Worm (Caenorhabditis elegans) whole organism, L1 larva: ENCODE data around the gene Y44A6C.1.

Source experiments
- Y116A8C.19 ChIP-seq: sonication (generic microtip); optimal IDR thresholded peaks from 2 replicates; lab custom pipeline; 2016; ENCODE audit warnings: missing compliant biosample characterization, missing genetic modification characterization, borderline replicate concordance
- alr-1 ChIP-seq: fragments of 200-800 bp; sonication (Bioruptor generic); optimal IDR thresholded peaks from 2 replicates; lab custom pipeline; 2018; ENCODE audit warnings: borderline replicate concordance, mild to moderate bottlenecking, missing genetic modification characterization, missing compliant biosample characterization
- aly-2 ChIP-seq: fragments of 150-350 bp; optimal IDR thresholded peaks from 2 replicates; lab custom pipeline; 2014; ENCODE audit warnings: missing biosample characterization, missing genetic modification characterization
- blmp-1 ChIP-seq: fragments of 150-350 bp; optimal IDR thresholded peaks from 2 replicates; lab custom pipeline; 2014; ENCODE audit warnings: missing biosample characterization, missing genetic modification characterization
- ceh-63 ChIP-seq: fragments of 200-800 bp; sonication (Bioruptor generic); optimal IDR thresholded peaks from 2 replicates; lab custom pipeline; 2018; ENCODE audit warnings: mild to moderate bottlenecking, missing genetic modification characterization, missing compliant biosample characterization
- ceh-88 ChIP-seq: fragments of 200-800 bp; sonication (Bioruptor generic); IDR thresholded peaks from 2 replicates; pipeline ENCODE4 v1.3.6; 2022; ENCODE audit warnings: missing genetic modification characterization, missing compliant biosample characterization
- ces-1 ChIP-seq: fragments of 150-350 bp; optimal IDR thresholded peaks from 2 replicates; lab custom pipeline; 2014; ENCODE audit warnings: missing biosample characterization, missing genetic modification reagents, missing genetic modification characterization
- dpl-1 ChIP-seq, 3 experiments: fragments of 150-350 bp in 2 of 3; sonication (generic microtip) in 1 of 3; optimal IDR thresholded peaks; 2 replicates each; lab custom pipeline; 2014 to 2017; ENCODE audit warnings: missing biosample characterization in 3 of 3, missing genetic modification characterization in 3 of 3, missing genetic modification reagents in 3 of 3
- dsc-1 ChIP-seq: sonication (generic microtip); optimal IDR thresholded peaks from 2 replicates; lab custom pipeline; 2016; ENCODE audit warnings: mild to moderate bottlenecking, missing genetic modification characterization, missing compliant biosample characterization
- efl-1 ChIP-seq, 4 experiments: fragments of 150-350 bp; optimal IDR thresholded peaks in 3 of 4; peaks in 1 of 4; 1 replicate in 1 of 4; 2 replicates in 3 of 4; lab custom pipeline; 2014; ENCODE audit warnings: missing biosample characterization in 2 of 4, missing genetic modification characterization in 2 of 4, missing genetic modification reagents in 2 of 4
- elt-3 ChIP-seq, 6 experiments: fragments of 150-350 bp in 1 of 6; sonication (generic microtip); optimal IDR thresholded peaks; 2 replicates each; lab custom pipeline; 2017 to 2018; ENCODE audit warnings: missing biosample characterization in 6 of 6, missing genetic modification characterization in 6 of 6, inconsistent platforms in 1 of 6
- ets-5 ChIP-seq: fragments of 200-800 bp; sonication (Bioruptor generic); IDR thresholded peaks from 2 replicates; pipeline ENCODE4 v1.3.6; 2022; ENCODE audit warnings: missing genetic modification characterization, missing compliant biosample characterization
- grh-1 ChIP-seq: fragments of 200-800 bp; sonication (Bioruptor generic); IDR thresholded peaks from 2 replicates; pipeline ENCODE4 v1.3.6; 2022; ENCODE audit warnings: missing genetic modification reagents, missing genetic modification characterization, missing compliant biosample characterization
- hlh-17 ChIP-seq: fragments of 200-800 bp; sonication (Bioruptor generic); optimal IDR thresholded peaks from 2 replicates; lab custom pipeline; 2018; ENCODE audit warnings: missing genetic modification characterization, mild to moderate bottlenecking, missing compliant biosample characterization, moderate library complexity, borderline replicate concordance
- hlh-4 ChIP-seq: sonication (generic microtip); optimal IDR thresholded peaks from 2 replicates; lab custom pipeline; 2016; ENCODE audit warnings: mild to moderate bottlenecking, missing genetic modification characterization, missing compliant biosample characterization
- isw-1 ChIP-seq: fragments of 200-800 bp; sonication (Bioruptor generic); IDR thresholded peaks from 2 replicates; pipeline ENCODE4 v1.3.6; 2022; ENCODE audit warnings: missing genetic modification characterization, missing compliant biosample characterization
- lin-13 ChIP-seq: fragments of 150-350 bp; optimal IDR thresholded peaks from 2 replicates; lab custom pipeline; 2014; ENCODE audit warnings: missing biosample characterization, missing genetic modification reagents, missing genetic modification characterization
- lin-14 ChIP-seq: fragments of 200-800 bp; sonication (Bioruptor generic); optimal IDR thresholded peaks from 2 replicates; lab custom pipeline; 2018; ENCODE audit warnings: mild to moderate bottlenecking, missing genetic modification characterization, moderate library complexity, missing compliant biosample characterization
- lin-35 ChIP-seq, 2 experiments: fragments of 150-350 bp; optimal IDR thresholded peaks; 2 replicates each; lab custom pipeline; 2014; ENCODE audit warnings: missing biosample characterization in 2 of 2, missing genetic modification characterization in 2 of 2, missing genetic modification reagents in 2 of 2
- mab-9 ChIP-seq: fragments of 200-800 bp; sonication (Bioruptor generic); IDR thresholded peaks from 2 replicates; pipeline ENCODE4 v1.3.6; 2022; ENCODE audit warnings: missing genetic modification reagents, missing genetic modification characterization, missing compliant biosample characterization
- mdl-1 ChIP-seq, 2 experiments: fragments of 150-350 bp; optimal IDR thresholded peaks; 2 replicates each; lab custom pipeline; 2014 to 2017; ENCODE audit warnings: missing biosample characterization in 2 of 2, missing genetic modification characterization in 2 of 2, inconsistent platforms in 1 of 2
- mef-2 ChIP-seq: fragments of 150-350 bp; optimal IDR thresholded peaks from 2 replicates; lab custom pipeline; 2014; ENCODE audit warnings: missing biosample characterization, missing genetic modification characterization
- nhr-12 ChIP-seq: sonication (generic microtip); optimal IDR thresholded peaks from 2 replicates; lab custom pipeline; 2017; ENCODE audit warnings: missing biosample characterization, missing genetic modification characterization
- nhr-19 ChIP-seq: fragments of 200-800 bp; sonication (Bioruptor generic); conservative IDR thresholded peaks from 2 replicates; pipeline ENCODE4 v1.3.6; 2022; ENCODE audit warnings: missing genetic modification characterization, missing compliant biosample characterization
- nhr-20 ChIP-seq: sonication (generic microtip); optimal IDR thresholded peaks from 2 replicates; lab custom pipeline; 2016; ENCODE audit warnings: mild to moderate bottlenecking, missing genetic modification characterization, missing compliant biosample characterization
- nhr-237 ChIP-seq: fragments of 150-350 bp; optimal IDR thresholded peaks from 2 replicates; lab custom pipeline; 2014; ENCODE audit warnings: missing biosample characterization, missing genetic modification characterization
- nhr-71 ChIP-seq: sonication (generic microtip); optimal IDR thresholded peaks from 2 replicates; lab custom pipeline; 2016; ENCODE audit warnings: mild to moderate bottlenecking, missing genetic modification characterization, moderate library complexity, missing compliant biosample characterization
- nhr-85 ChIP-seq: sonication (generic microtip); peaks from one replicate; lab custom pipeline; 2016; ENCODE audit warnings: missing genetic modification characterization, inconsistent platforms, missing compliant biosample characterization
- nhr-90 ChIP-seq: sonication (generic microtip); optimal IDR thresholded peaks from 2 replicates; lab custom pipeline; 2016; ENCODE audit warnings: mild to moderate bottlenecking, missing genetic modification characterization, missing compliant biosample characterization; ENCODE audit not compliant: poor library complexity
- pag-3 ChIP-seq: sonication (generic microtip); optimal IDR thresholded peaks from 2 replicates; lab custom pipeline; 2017; ENCODE audit warnings: missing genetic modification characterization, mild to moderate bottlenecking, missing compliant biosample characterization, antibody characterized with exemption, borderline replicate concordance; ENCODE audit not compliant: insufficient read depth
- pax-3 ChIP-seq: fragments of 200-800 bp; sonication (Bioruptor generic); optimal IDR thresholded peaks from 2 replicates; lab custom pipeline; 2018; ENCODE audit warnings: mild to moderate bottlenecking, missing genetic modification characterization, moderate library complexity, missing compliant biosample characterization
- rnt-1 ChIP-seq: sonication (generic microtip); optimal IDR thresholded peaks from 2 replicates; lab custom pipeline; 2016; ENCODE audit warnings: mild to moderate bottlenecking, missing genetic modification characterization, moderate library complexity, missing compliant biosample characterization
- skn-1 ChIP-seq: fragments of 150-350 bp; optimal IDR thresholded peaks from 2 replicates; lab custom pipeline; 2014; ENCODE audit warnings: missing biosample characterization, missing genetic modification characterization
- snpc-4 ChIP-seq: fragments of 150-350 bp; optimal IDR thresholded peaks from 2 replicates; lab custom pipeline; 2014; ENCODE audit warnings: missing biosample characterization, missing genetic modification characterization
- snu-23 ChIP-seq: sonication (generic microtip); optimal IDR thresholded peaks from 2 replicates; lab custom pipeline; 2016; ENCODE audit warnings: missing genetic modification characterization, missing compliant biosample characterization
- sox-4 ChIP-seq: sonication (generic microtip); optimal IDR thresholded peaks from 2 replicates; lab custom pipeline; 2016; ENCODE audit warnings: missing genetic modification characterization, missing compliant biosample characterization
- sptf-1 ChIP-seq: fragments of 150-350 bp; optimal IDR thresholded peaks from 2 replicates; lab custom pipeline; 2014; ENCODE audit warnings: missing biosample characterization, missing genetic modification characterization
- tbx-2 ChIP-seq: sonication (generic microtip); optimal IDR thresholded peaks from 2 replicates; lab custom pipeline; 2016; ENCODE audit warnings: missing genetic modification characterization, missing compliant biosample characterization
- unc-86 ChIP-seq: sonication (generic microtip); optimal IDR thresholded peaks from 2 replicates; lab custom pipeline; 2016; ENCODE audit warnings: missing genetic modification characterization, missing compliant biosample characterization
- unc-98 ChIP-seq: fragments of 200-800 bp; sonication (Bioruptor generic); IDR thresholded peaks from 2 replicates; pipeline ENCODE4 v1.3.6; 2022; ENCODE audit warnings: missing genetic modification characterization, missing compliant biosample characterization
- xbp-1 ChIP-seq: sonication (generic microtip); optimal IDR thresholded peaks from 2 replicates; lab custom pipeline; 2016; ENCODE audit warnings: missing genetic modification characterization, missing compliant biosample characterization
- zag-1 ChIP-seq: fragments of 150-350 bp; optimal IDR thresholded peaks from 2 replicates; lab custom pipeline; 2014; ENCODE audit warnings: missing biosample characterization, missing genetic modification characterization
- zip-4 ChIP-seq: fragments of 200-800 bp; sonication (Bioruptor generic); optimal IDR thresholded peaks from 2 replicates; lab custom pipeline; 2018; ENCODE audit warnings: mild to moderate bottlenecking, missing genetic modification characterization, moderate library complexity, missing compliant biosample characterization
- ztf-11 ChIP-seq, 2 experiments: sonication (generic microtip); optimal IDR thresholded peaks; 2 replicates each; lab custom pipeline; 2016 to 2017; ENCODE audit warnings: missing genetic modification characterization in 2 of 2, missing biosample characterization in 1 of 2, missing compliant biosample characterization in 1 of 2

The Y44A6C.1 gene

ce11 chrV:20685383-20685782 is 28.3 kb upstream of the Y44A6C.1 start, which contains the start of gene klf-2:
Gene klf-2, plus strand, starts transcription at chrV:20685683.
- no peak for TF ChIP-seq ztf-11 (tag; optimal IDR thresholded peaks at IDR 0.05; lab: Kevin White, UChicago)
- no peak for TF ChIP-seq mef-2 (tag; lab: Kevin White, UChicago)
- no peak for TF ChIP-seq nhr-237 (tag; lab: Kevin White, UChicago)
- no peak for TF ChIP-seq nhr-85
- TF ChIP-seq rnt-1 (tag; lab: Kevin White, UChicago): no peak
- TF ChIP-seq hlh-17 (GFP tag; lab: Kevin White, UChicago): no peak
- no peak for TF ChIP-seq elt-3 (tag; optimal IDR thresholded peaks at IDR 0.05; lab: Kevin White, UChicago)
- TF ChIP-seq nhr-12: no peak
- TF ChIP-seq snpc-4 (tag; lab: Kevin White, UChicago): no peak
- no peak for TF ChIP-seq aly-2 (tag; lab: Kevin White, UChicago)
- TF ChIP-seq alr-1 (tag; lab: Kevin White, UChicago): no peak

ce11 chrV:20689481-20690039 is 24.2 kb upstream of the Y44A6C.1 start, which contains the start of gene F53F8.3:
Gene F53F8.3, minus strand, starts transcription at chrV:20689531.
- no peak for TF ChIP-seq zag-1 (tag; lab: Kevin White, UChicago)
- TF ChIP-seq xbp-1: no peak
- no peak for TF ChIP-seq Y116A8C.19 (tag; lab: Kevin White, UChicago)
- TF ChIP-seq aly-2 (tag; lab: Kevin White, UChicago): no peak
- TF ChIP-seq ceh-88: no peak
- no peak for TF ChIP-seq nhr-20 (tag; lab: Kevin White, UChicago)
- TF ChIP-seq sox-4 (tag; lab: Kevin White, UChicago): no peak
- no peak for TF ChIP-seq efl-1 (optimal IDR thresholded peaks at IDR 0.05; lab: Kevin White, UChicago)
- TF ChIP-seq efl-1 (GFP tag; optimal IDR thresholded peaks at IDR 0.05 in 1 of 2; lab: Kevin White, UChicago): no peak
- no peak for TF ChIP-seq nhr-85
- no peak for TF ChIP-seq pax-3 (tag; lab: Kevin White, UChicago)
- no peak for TF ChIP-seq ces-1
- TF ChIP-seq ets-5 (GFP tag; lab: Robert Waterston, UW): no peak
- no peak for TF ChIP-seq hlh-4 (tag; lab: Kevin White, UChicago)
- no peak for TF ChIP-seq mab-9 (GFP tag; lab: Robert Waterston, UW)
- no peak for TF ChIP-seq ceh-63 (GFP tag; lab: Kevin White, UChicago)
- no peak for TF ChIP-seq isw-1
- no peak for TF ChIP-seq dsc-1 (tag; lab: Kevin White, UChicago)
- TF ChIP-seq dpl-1 (GFP tag; optimal IDR thresholded peaks at IDR 0.05; lab: Kevin White, UChicago): no peak
- TF ChIP-seq, all 84 proteins: peak for 0

ce11 chrV:20691585-20691984 is 22.1 kb upstream of the Y44A6C.1 start, which contains the start of gene F53F8.4:
Gene F53F8.4, minus strand, starts transcription at chrV:20691685.
- TF ChIP-seq alr-1 (tag; lab: Kevin White, UChicago) (no peak), unc-86 (no peak), blmp-1 (tag; lab: Kevin White, UChicago) (no peak), isw-1 (no peak), nhr-85 (peak; percentile 65)

ce11 chrV:20692903-20693302 is 20.8 kb upstream of the Y44A6C.1 start:
- TF ChIP-seq lin-14 (GFP tag; lab: Kevin White, UChicago) (peak; percentile 69), tbx-2 (peak; percentile 5), mdl-1 (tag; optimal IDR thresholded peaks at IDR 0.05; lab: Kevin White, UChicago) (peak in 1 of 2 experiments; percentile 25), blmp-1 (tag; lab: Kevin White, UChicago) (peak; percentile 57), snu-23 (GFP tag; lab: Kevin White, UChicago) (peak; percentile 68), skn-1 (tag; lab: Kevin White, UChicago) (peak; percentile 8), dpl-1 (GFP tag; optimal IDR thresholded peaks at IDR 0.05; lab: Kevin White, UChicago) (peak in 1 of 3 experiments; percentile 17), nhr-90 (tag; lab: Kevin White, UChicago) (peak; percentile 26), aly-2 (tag; lab: Kevin White, UChicago) (no peak), lin-13 (GFP tag; lab: Kevin White, UChicago) (peak; percentile 23), zip-4 (GFP tag; lab: Kevin White, UChicago) (no peak), nhr-85 (peak; percentile 96), nhr-71 (tag; lab: Kevin White, UChicago) (peak; percentile 56), grh-1 (GFP tag; lab: Robert Waterston, UW) (no peak), pag-3 (peak; percentile 91), dsc-1 (tag; lab: Kevin White, UChicago) (no peak), unc-98 (GFP tag; lab: Robert Waterston, UW) (no peak), snpc-4 (tag; lab: Kevin White, UChicago) (no peak), lin-35 (GFP tag; optimal IDR thresholded peaks at IDR 0.05; lab: Kevin White, UChicago) (peak in 1 of 2 experiments; percentile 8), elt-3 (tag; optimal IDR thresholded peaks at IDR 0.05; lab: Kevin White, UChicago) (peak in 4 of 6 experiments; percentile 44 to 78 (median 66)), nhr-20 (tag; lab: Kevin White, UChicago) (peak; percentile 70), sptf-1 (no peak), nhr-19 (GFP tag; lab: Robert Waterston, UW) (peak; percentile 9; the same call in 1 of the 2 replicates)
